Worm (Caenorhabditis elegans) whole organism, L1 larva: ENCODE data around the gene F49H6.17.

ENCODE experiments used
- alr-1 ChIP-seq: fragments of 200-800 bp; sonication (Bioruptor generic); optimal IDR thresholded peaks from 2 replicates; lab custom pipeline; 2018; ENCODE audit warnings: borderline replicate concordance, mild to moderate bottlenecking, missing genetic modification characterization, missing compliant biosample characterization
- ceh-82 ChIP-seq, 3 experiments: fragments of 150-350 bp in 1 of 3; sonication (generic microtip) in 2 of 3; optimal IDR thresholded peaks; 2 replicates each; lab custom pipeline; 2014 to 2017; ENCODE audit warnings: missing biosample characterization in 3 of 3, missing genetic modification characterization in 3 of 3
- egl-13 ChIP-seq: sonication (generic microtip); optimal IDR thresholded peaks from 2 replicates; lab custom pipeline; 2016; ENCODE audit warnings: missing genotype, missing genetic modification reagents, missing genetic modification characterization, missing compliant biosample characterization
- elt-3 ChIP-seq, 6 experiments: fragments of 150-350 bp in 1 of 6; sonication (generic microtip); optimal IDR thresholded peaks; 2 replicates each; lab custom pipeline; 2017 to 2018; ENCODE audit warnings: missing biosample characterization in 6 of 6, missing genetic modification characterization in 6 of 6, inconsistent platforms in 1 of 6
- grh-1 ChIP-seq: fragments of 200-800 bp; sonication (Bioruptor generic); IDR thresholded peaks from 2 replicates; pipeline ENCODE4 v1.3.6; 2022; ENCODE audit warnings: missing genetic modification reagents, missing genetic modification characterization, missing compliant biosample characterization
- lin-13 ChIP-seq: fragments of 150-350 bp; optimal IDR thresholded peaks from 2 replicates; lab custom pipeline; 2014; ENCODE audit warnings: missing biosample characterization, missing genetic modification reagents, missing genetic modification characterization
- lin-35 ChIP-seq, 2 experiments: fragments of 150-350 bp; optimal IDR thresholded peaks; 2 replicates each; lab custom pipeline; 2014; ENCODE audit warnings: missing biosample characterization in 2 of 2, missing genetic modification characterization in 2 of 2, missing genetic modification reagents in 2 of 2
- mef-2 ChIP-seq: fragments of 150-350 bp; optimal IDR thresholded peaks from 2 replicates; lab custom pipeline; 2014; ENCODE audit warnings: missing biosample characterization, missing genetic modification characterization
- mep-1 ChIP-seq: fragments of 150-350 bp; optimal IDR thresholded peaks from 2 replicates; lab custom pipeline; 2014; ENCODE audit warnings: missing biosample characterization, missing genetic modification characterization
- nhr-77 ChIP-seq: fragments of 150-350 bp; optimal IDR thresholded peaks from 2 replicates; lab custom pipeline; 2014; ENCODE audit warnings: missing biosample characterization, missing genetic modification characterization
- nhr-85 ChIP-seq: sonication (generic microtip); peaks from one replicate; lab custom pipeline; 2016; ENCODE audit warnings: missing genetic modification characterization, inconsistent platforms, missing compliant biosample characterization
- sptf-1 ChIP-seq: fragments of 150-350 bp; optimal IDR thresholded peaks from 2 replicates; lab custom pipeline; 2014; ENCODE audit warnings: missing biosample characterization, missing genetic modification characterization
- zag-1 ChIP-seq: fragments of 150-350 bp; optimal IDR thresholded peaks from 2 replicates; lab custom pipeline; 2014; ENCODE audit warnings: missing biosample characterization, missing genetic modification characterization
- ztf-11 ChIP-seq, 2 experiments: sonication (generic microtip); optimal IDR thresholded peaks; 2 replicates each; lab custom pipeline; 2016 to 2017; ENCODE audit warnings: missing genetic modification characterization in 2 of 2, missing biosample characterization in 1 of 2, missing compliant biosample characterization in 1 of 2

DNA sequence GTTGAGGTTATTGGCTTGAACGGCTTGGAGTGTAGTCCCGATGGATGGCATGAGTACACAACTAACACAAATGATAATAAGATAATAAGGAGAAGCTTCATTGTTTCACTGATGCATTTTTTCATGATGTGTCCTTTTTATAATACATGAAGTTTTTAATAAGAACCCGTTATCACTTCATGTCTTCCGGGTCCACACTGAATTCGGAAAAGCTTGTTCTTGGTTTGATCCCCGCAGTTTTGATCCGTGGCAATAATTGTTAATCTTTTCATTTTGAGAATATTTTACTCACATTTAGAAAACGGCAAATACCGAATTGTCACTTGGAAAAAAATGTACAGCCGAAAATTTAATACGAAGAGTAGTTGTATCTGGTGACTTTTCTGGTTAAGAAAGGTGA lies 31.2 kb upstream of the F49H6.17 start, which contains the start of gene Y102A5C.27:
- no peak for TF ChIP-seq grh-1 (GFP tag; lab: Robert Waterston, UW)
- no peak for TF ChIP-seq elt-3 (tag; optimal IDR thresholded peaks at IDR 0.05; lab: Kevin White, UChicago)
- TF ChIP-seq nhr-85 (tag; lab: Kevin White, UChicago), result no peak
- no peak for TF ChIP-seq lin-13 (GFP tag; lab: Kevin White, UChicago)
- no peak for TF ChIP-seq sptf-1 (tag; lab: Kevin White, UChicago)
- TF ChIP-seq mef-2 (tag; lab: Kevin White, UChicago), result no peak
- TF ChIP-seq mep-1, result no peak
- TF ChIP-seq zag-1 (tag; lab: Kevin White, UChicago), result no peak
- no peak for TF ChIP-seq alr-1
- TF ChIP-seq lin-35 (GFP tag; optimal IDR thresholded peaks at IDR 0.05; lab: Kevin White, UChicago), result no peak
- TF ChIP-seq ceh-82 (tag; optimal IDR thresholded peaks at IDR 0.05; lab: Kevin White, UChicago), result no peak
- no peak for TF ChIP-seq nhr-77 (tag; lab: Kevin White, UChicago)
- TF ChIP-seq ztf-11 (tag; optimal IDR thresholded peaks at IDR 0.05; lab: Kevin White, UChicago), result no peak
- no peak for TF ChIP-seq egl-13 (tag; lab: Kevin White, UChicago)
